Fruit fly (Drosophila melanogaster) whole organism, embryonic: Measurements from ENCODE around the gene Svil.

ENCODE experiments used
- CG10654 ChIP-seq: fragments of 200-800 bp; sonication (Bioruptor generic); optimal IDR thresholded peaks from 2 replicates; lab custom pipeline; 2016; ENCODE audit warnings: missing biosample characterization, missing genetic modification characterization
- CG11085 ChIP-seq: fragments of 200-800 bp; sonication (Bioruptor generic); IDR thresholded peaks from 2 replicates; pipeline ENCODE4 v1.3.6; 2022; ENCODE audit warnings: missing biosample characterization, missing genetic modification characterization
- CG11504 ChIP-seq: fragments of 200-800 bp; sonication (Bioruptor generic); optimal IDR thresholded peaks from 3 replicates; lab custom pipeline; 2019; ENCODE audit warnings: missing biosample characterization, mild to moderate bottlenecking, missing genetic modification characterization, moderate library complexity
- CG14050 ChIP-seq: fragments of 200-800 bp; sonication (Bioruptor generic); IDR thresholded peaks from 3 replicates; pipeline ENCODE4 v1.3.6; 2022; ENCODE audit warnings: missing biosample characterization, missing genetic modification characterization
- CG15479 ChIP-seq: fragments of 200-800 bp; sonication (Bioruptor generic); optimal IDR thresholded peaks from 3 replicates; lab custom pipeline; 2019; ENCODE audit warnings: missing biosample characterization, mild to moderate bottlenecking, missing genetic modification characterization, moderate library complexity
- CG15696 ChIP-seq: fragments of 200-800 bp; sonication (Bioruptor generic); optimal IDR thresholded peaks from 2 replicates; lab custom pipeline; 2019; ENCODE audit warnings: missing biosample characterization, mild to moderate bottlenecking, missing genetic modification characterization, moderate library complexity
- CG16863 ChIP-seq: fragments of 200-800 bp; sonication (Bioruptor generic); optimal IDR thresholded peaks from 3 replicates; lab custom pipeline; 2016; ENCODE audit warnings: missing biosample characterization, missing genetic modification characterization
- CG17568 ChIP-seq: fragments of 200-800 bp; sonication (Bioruptor generic); optimal IDR thresholded peaks from 2 replicates; lab custom pipeline; 2018; ENCODE audit warnings: missing biosample characterization, mild to moderate bottlenecking, missing genetic modification characterization, moderate library complexity
- CG17912 ChIP-seq: fragments of 200-800 bp; sonication (Bioruptor generic); optimal IDR thresholded peaks from 2 replicates; lab custom pipeline; 2018; ENCODE audit warnings: missing biosample characterization, mild to moderate bottlenecking, missing genetic modification characterization
- CG32532 ChIP-seq: fragments of 200-800 bp; sonication (Bioruptor generic); IDR thresholded peaks from 2 replicates; pipeline ENCODE4 v1.3.6; 2022; ENCODE audit warnings: missing biosample characterization, missing genetic modification characterization
- CG3995 ChIP-seq: fragments of 200-800 bp; sonication (Bioruptor generic); optimal IDR thresholded peaks from 3 replicates; lab custom pipeline; 2016; ENCODE audit warnings: missing biosample characterization, missing genetic modification characterization
- CG42726 ChIP-seq: fragments of 200-800 bp; sonication (Bioruptor generic); IDR thresholded peaks from 2 replicates; pipeline ENCODE4 v1.3.6; 2022; ENCODE audit warnings: missing biosample characterization, missing genetic modification characterization; ENCODE audit not compliant: partially characterized antibody
- CG4282 ChIP-seq: fragments of 200-800 bp; sonication (Bioruptor generic); optimal IDR thresholded peaks from 2 replicates; lab custom pipeline; 2016; ENCODE audit warnings: missing biosample characterization, missing genetic modification characterization
- CG4707 ChIP-seq: fragments of 200-800 bp; sonication (Bioruptor generic); optimal IDR thresholded peaks from 2 replicates; lab custom pipeline; 2018; ENCODE audit warnings: missing biosample characterization, mild to moderate bottlenecking, missing genetic modification characterization, moderate library complexity
- CG7963 ChIP-seq: fragments of 200-800 bp; sonication (Bioruptor generic); IDR thresholded peaks from 3 replicates; pipeline ENCODE4 v1.3.6; 2022; ENCODE audit warnings: missing biosample characterization, missing genetic modification characterization; ENCODE audit not compliant: partially characterized antibody
- CG8089 ChIP-seq: fragments of 200-800 bp; sonication (Bioruptor generic); optimal IDR thresholded peaks from 3 replicates; lab custom pipeline; 2016; ENCODE audit warnings: missing biosample characterization, missing genetic modification characterization
- CG8281 ChIP-seq: fragments of 200-800 bp; sonication (Bioruptor generic); optimal IDR thresholded peaks from 2 replicates; lab custom pipeline; 2018; ENCODE audit warnings: missing biosample characterization, mild to moderate bottlenecking, missing genetic modification characterization, moderate library complexity
- CTCF ChIP-seq: fragments of 200-800 bp; sonication (Bioruptor generic); optimal IDR thresholded peaks from 2 replicates; lab custom pipeline; 2017; ENCODE audit warnings: missing biosample characterization, mild to moderate bottlenecking, missing genetic modification characterization, moderate library complexity
- Dip2 ChIP-seq: fragments of 200-800 bp; sonication (Bioruptor generic); IDR thresholded peaks from 2 replicates; pipeline ENCODE4 v1.3.6; 2022; ENCODE audit warnings: missing biosample characterization, missing genetic modification characterization
- Dip3 ChIP-seq: fragments of 200-800 bp; sonication (Bioruptor generic); optimal IDR thresholded peaks from 3 replicates; lab custom pipeline; 2016; ENCODE audit warnings: missing biosample characterization, missing genetic modification characterization
- Ets65A ChIP-seq: fragments of 200-800 bp; sonication (Bioruptor generic); peaks from one replicate; lab custom pipeline; 2016; ENCODE audit warnings: missing biosample characterization, missing genetic modification characterization
- Fer1 ChIP-seq: fragments of 200-800 bp; sonication (Bioruptor generic); optimal IDR thresholded peaks from 2 replicates; lab custom pipeline; 2017; ENCODE audit warnings: missing biosample characterization, mild to moderate bottlenecking, missing genetic modification characterization
- HLH54F ChIP-seq: fragments of 200-800 bp; sonication (Bioruptor generic); optimal IDR thresholded peaks from 3 replicates; lab custom pipeline; 2016; ENCODE audit warnings: missing biosample characterization, missing genetic modification characterization
- Hey ChIP-seq: fragments of 200-800 bp; sonication (Bioruptor generic); optimal IDR thresholded peaks from 3 replicates; lab custom pipeline; 2018; ENCODE audit warnings: missing biosample characterization, mild to moderate bottlenecking, missing genetic modification characterization
- Hr39 ChIP-seq: fragments of >200 bp; optimal IDR thresholded peaks from 2 replicates; lab custom pipeline; 2017
- Jarid2 ChIP-seq: fragments of 200-800 bp; sonication (Bioruptor generic); optimal IDR thresholded peaks from 3 replicates; lab custom pipeline; 2017; ENCODE audit warnings: mild to moderate bottlenecking, missing biosample characterization, missing genetic modification reagents, missing genetic modification characterization
- Kr ChIP-seq: fragments of 200-800 bp; sonication (Bioruptor generic); optimal IDR thresholded peaks from 2 replicates; lab custom pipeline; 2017; ENCODE audit warnings: missing biosample characterization, mild to moderate bottlenecking, missing genetic modification characterization
- Med ChIP-seq: fragments of 200-800 bp; sonication (Bioruptor generic); peaks from one replicate; lab custom pipeline; 2016; ENCODE audit warnings: missing biosample characterization, missing genetic modification characterization, mild to moderate bottlenecking, inconsistent platforms, moderate library complexity
- Mes4 ChIP-seq: fragments of 200-800 bp; sonication (Bioruptor generic); optimal IDR thresholded peaks from 2 replicates; lab custom pipeline; 2016; ENCODE audit warnings: missing biosample characterization, missing genetic modification characterization
- NFAT ChIP-seq: fragments of 200-800 bp; sonication (Bioruptor generic); IDR thresholded peaks from 2 replicates; pipeline ENCODE4 v1.3.6; 2022; ENCODE audit warnings: missing biosample characterization, missing genetic modification characterization
- Optix ChIP-seq: fragments of 200-800 bp; sonication (Bioruptor generic); IDR thresholded peaks from 3 replicates; pipeline ENCODE4 v1.3.6; 2022; ENCODE audit warnings: missing biosample characterization, missing genetic modification characterization
- Side ChIP-seq: fragments of 200-800 bp; sonication (Bioruptor generic); optimal IDR thresholded peaks from 2 replicates; lab custom pipeline; 2016; ENCODE audit warnings: missing biosample characterization, missing genetic modification characterization
- Spps ChIP-seq: fragments of 200-800 bp; sonication (Bioruptor generic); optimal IDR thresholded peaks from 2 replicates; lab custom pipeline; 2018; ENCODE audit warnings: missing biosample characterization, mild to moderate bottlenecking, missing genetic modification characterization
- abd-A ChIP-seq: fragments of 200-800 bp; sonication (Bioruptor generic); optimal IDR thresholded peaks from 3 replicates; lab custom pipeline; 2019; ENCODE audit warnings: missing biosample characterization, mild to moderate bottlenecking, missing genetic modification characterization, moderate library complexity
- br ChIP-seq: fragments of >200 bp; optimal IDR thresholded peaks from 2 replicates; lab custom pipeline; 2017
- caup ChIP-seq: fragments of 200-800 bp; sonication (Bioruptor generic); optimal IDR thresholded peaks from 3 replicates; lab custom pipeline; 2017; ENCODE audit warnings: missing biosample characterization, mild to moderate bottlenecking, missing genetic modification characterization, moderate library complexity; ENCODE audit not compliant: severe bottlenecking
- chm ChIP-seq: fragments of 200-800 bp; sonication (Bioruptor generic); IDR thresholded peaks from 2 replicates; pipeline ENCODE4 v1.3.6; 2022; ENCODE audit warnings: missing biosample characterization, missing genetic modification characterization
- exex ChIP-seq: fragments of 200-800 bp; sonication (Bioruptor generic); optimal IDR thresholded peaks from 4 replicates; lab custom pipeline; 2018; ENCODE audit warnings: missing biosample characterization, mild to moderate bottlenecking, missing genetic modification characterization, moderate library complexity
- fd102C ChIP-seq: fragments of 200-800 bp; sonication (Bioruptor generic); optimal IDR thresholded peaks from 2 replicates; lab custom pipeline; 2018; ENCODE audit warnings: missing biosample characterization, mild to moderate bottlenecking, missing genetic modification characterization, moderate library complexity
- gem ChIP-seq: fragments of 200-800 bp; sonication (Bioruptor generic); optimal IDR thresholded peaks from 2 replicates; lab custom pipeline; 2019; ENCODE audit warnings: missing biosample characterization, mild to moderate bottlenecking, missing genetic modification characterization, moderate library complexity
- gro ChIP-seq: fragments of 200-800 bp; sonication (Bioruptor generic); optimal IDR thresholded peaks from 2 replicates; lab custom pipeline; 2016; ENCODE audit warnings: missing biosample characterization, missing genetic modification characterization
- jigr1 ChIP-seq: fragments of 200-800 bp; sonication (Bioruptor generic); IDR thresholded peaks from 3 replicates; pipeline ENCODE4 v1.3.6; 2022; ENCODE audit warnings: missing biosample characterization, missing genetic modification characterization
- lov ChIP-seq, 2 experiments: fragments of 200-800 bp in 1 of 2; fragments of >200 bp in 1 of 2; sonication (Bioruptor generic) in 1 of 2; IDR thresholded peaks in 1 of 2; optimal IDR thresholded peaks in 1 of 2; 2 replicates in 1 of 2; 3 replicates in 1 of 2; pipeline versions ENCODE4 v1.3.6 to Lab custom; 2017 to 2022; ENCODE audit warnings: missing biosample characterization in 1 of 2, missing genetic modification characterization in 1 of 2
- prd ChIP-seq, 3 experiments: fragments of >200 bp in 2 of 3; fragments of 200-800 bp in 1 of 3; sonication (Bioruptor generic) in 1 of 3; optimal IDR thresholded peaks in 2 of 3; IDR thresholded peaks in 1 of 3; 2 replicates in 2 of 3; 3 replicates in 1 of 3; pipeline versions ENCODE4 v1.3.6 to Lab custom; 2017 to 2022; ENCODE audit warnings: missing biosample characterization in 1 of 3, missing genetic modification characterization in 1 of 3
- sima ChIP-seq: fragments of 200-800 bp; sonication (Bioruptor generic); optimal IDR thresholded peaks from 2 replicates; lab custom pipeline; 2016; ENCODE audit warnings: missing biosample characterization, missing genetic modification characterization
- slp2 ChIP-seq: fragments of 200-800 bp; sonication (Bioruptor generic); optimal IDR thresholded peaks from 2 replicates; lab custom pipeline; 2016; ENCODE audit warnings: missing biosample characterization, missing genetic modification characterization
- sr ChIP-seq: fragments of 200-800 bp; sonication (Bioruptor generic); IDR thresholded peaks from 3 replicates; pipeline ENCODE4 v1.3.6; 2022; ENCODE audit warnings: missing biosample characterization, missing genetic modification characterization
- ttk ChIP-seq: fragments of 200-800 bp; sonication (Bioruptor generic); IDR thresholded peaks from 2 replicates; pipeline ENCODE4 v2.1.2; 2022; ENCODE audit warnings: missing biosample characterization, missing genetic modification characterization
- zen ChIP-seq: fragments of 200-800 bp; sonication (Bioruptor generic); optimal IDR thresholded peaks from 3 replicates; lab custom pipeline; 2018; ENCODE audit warnings: missing biosample characterization, mild to moderate bottlenecking, missing genetic modification characterization, moderate library complexity
- zf30C ChIP-seq: fragments of 200-800 bp; sonication (Bioruptor generic); optimal IDR thresholded peaks from 3 replicates; lab custom pipeline; 2018; ENCODE audit warnings: missing biosample characterization, mild to moderate bottlenecking, missing genetic modification characterization

The Svil gene

dm6 chr3L:2407271-2407670, 29.8 kb downstream of the Svil start:
- TF ChIP-seq slp2 (GFP tag; lab: Kevin White, UChicago) (no peak), CTCF (GFP tag; lab: Kevin White, UChicago) (peak; percentile 58), CG17912 (GFP tag; lab: Kevin White, UChicago) (no peak), prd (optimal IDR thresholded peaks at IDR 0.05; lab: Kevin White, UChicago) (no peak), prd (GFP tag; IDR thresholded peaks at IDR 0.05; lab: Robert Waterston, UW) (no peak)

dm6 chr3L:2407945-2408344, 30.5 kb downstream of the Svil start:
- TF ChIP-seq NFAT, result no peak
- TF ChIP-seq gro (GFP tag; lab: Kevin White, UChicago), result no peak
- no peak for TF ChIP-seq lov (optimal IDR thresholded peaks at IDR 0.05; lab: Kevin White, UChicago)
- no peak for TF ChIP-seq lov (GFP tag; IDR thresholded peaks at IDR 0.05; lab: Robert Waterston, UW)
- no peak for TF ChIP-seq Hey (tag; lab: Kevin White, UChicago)
- no peak for TF ChIP-seq CG4282 (GFP tag; lab: Kevin White, UChicago)
- TF ChIP-seq CG11085 (GFP tag; lab: Robert Waterston, UW), result peak; percentile 20; the same call in 1 of the 2 replicates
- TF ChIP-seq CG10654 (GFP tag; lab: Kevin White, UChicago), result no peak
- no peak for TF ChIP-seq CG3995
- TF ChIP-seq br, result no peak
- TF ChIP-seq zen (tag; lab: Kevin White, UChicago), result peak; percentile 96
- TF ChIP-seq CG16863 (GFP tag; lab: Kevin White, UChicago), result no peak
- TF ChIP-seq Dip3 (GFP tag; lab: Kevin White, UChicago), result no peak
- TF ChIP-seq Jarid2 (GFP tag; lab: Kevin White, UChicago), result no peak
- no peak for TF ChIP-seq sr (GFP tag; lab: Robert Waterston, UW)
- no peak for TF ChIP-seq exex (tag; lab: Kevin White, UChicago)
- TF ChIP-seq CG7963 (GFP tag; lab: Robert Waterston, UW), result peak; percentile 11; the same call in 1 of the 3 replicates
- TF ChIP-seq CG4707 (GFP tag; lab: Kevin White, UChicago), result no peak
- no peak for TF ChIP-seq CG15479
- no peak for TF ChIP-seq jigr1 (GFP tag; lab: Robert Waterston, UW)
- no peak for TF ChIP-seq ttk (GFP tag; lab: Robert Waterston, UW)
- no peak for TF ChIP-seq Side (GFP tag; lab: Kevin White, UChicago)
- TF ChIP-seq Med (GFP tag; lab: Kevin White, UChicago), result peak; percentile 1
- no peak for TF ChIP-seq HLH54F (GFP tag; lab: Kevin White, UChicago)
- TF ChIP-seq CG17568 (GFP tag; lab: Kevin White, UChicago), result no peak
- TF ChIP-seq Ets65A, result peak; percentile 31
- TF ChIP-seq caup (GFP tag; lab: Kevin White, UChicago), result no peak
- TF ChIP-seq CG8281 (tag; lab: Kevin White, UChicago), result no peak

dm6 chr3L:2409289-2409688, 31.8 kb downstream of the Svil start:
- TF ChIP-seq CG15696 (tag; lab: Kevin White, UChicago), result peak; percentile 8
- no peak for TF ChIP-seq sima (GFP tag; lab: Kevin White, UChicago)
- no peak for TF ChIP-seq Mes4 (GFP tag; lab: Kevin White, UChicago)
- TF ChIP-seq zen (tag; lab: Kevin White, UChicago), result peak; percentile 70
- TF ChIP-seq Kr (GFP tag; lab: Kevin White, UChicago), result no peak
- TF ChIP-seq ttk (GFP tag; lab: Robert Waterston, UW), result no peak
- no peak for TF ChIP-seq Optix (GFP tag; lab: Robert Waterston, UW)
- TF ChIP-seq gem (tag; lab: Kevin White, UChicago), result no peak
- no peak for TF ChIP-seq fd102C
- 0 out of 2 replicates have a peak, but pooled peaks have one; percentile 27 for TF ChIP-seq CG42726 (GFP tag; lab: Robert Waterston, UW)
- TF ChIP-seq Spps (tag; lab: Kevin White, UChicago), result no peak
- peak; percentile 27 for TF ChIP-seq abd-A (tag; lab: Kevin White, UChicago)
- TF ChIP-seq chm (GFP tag; lab: Robert Waterston, UW), result no peak
- TF ChIP-seq Hr39, result no peak
- TF ChIP-seq Dip2 (GFP tag; lab: Robert Waterston, UW), result peak; percentile 96
- no peak for TF ChIP-seq CG8089
- TF ChIP-seq CG14050, result no peak
- no peak for TF ChIP-seq zf30C (GFP tag; lab: Kevin White, UChicago)
- peak; percentile 27 for TF ChIP-seq Fer1 (GFP tag; lab: Kevin White, UChicago)
- peak; percentile 34 for TF ChIP-seq CG11504 (tag; lab: Kevin White, UChicago)
- TF ChIP-seq CG32532 (GFP tag; lab: Robert Waterston, UW), result peak; percentile 22; the same call in 1 of the 2 replicates
